Fruit fly (Drosophila melanogaster): ENCODE results near the gene t.
A peak's percentile ranks its signal among the peaks of the same experiment; 100 is the strongest.

DNA sequence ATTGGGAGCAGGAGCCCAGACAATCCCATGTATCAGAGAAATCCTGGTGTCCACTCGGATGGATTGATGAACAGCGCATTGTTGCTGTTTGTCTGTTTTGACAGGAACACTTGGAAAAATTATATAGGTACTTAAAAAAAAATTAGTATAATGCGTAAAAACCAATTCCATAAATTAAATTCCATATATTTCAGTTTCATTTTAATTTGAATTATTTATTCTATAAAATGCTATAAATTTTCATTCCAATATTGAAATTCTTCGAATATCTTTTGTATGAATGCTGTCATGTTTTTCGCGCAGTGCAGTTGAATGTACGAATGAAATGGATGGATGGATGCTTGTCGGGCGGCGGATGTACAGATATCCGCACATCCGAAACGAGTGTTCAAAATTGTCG lies 12.3 kb downstream of the t start, which contains the start of gene SmydA-9:
- TF ChIP-seq br (GFP tag; optimal IDR thresholded peaks at IDR 0.05): no peak
- no peak for TF ChIP-seq fru (GFP tag; optimal IDR thresholded peaks at IDR 0.05)
- no peak for TF ChIP-seq usp (GFP tag; optimal IDR thresholded peaks at IDR 0.05)
- no peak for TF ChIP-seq psq (GFP tag; optimal IDR thresholded peaks at IDR 0.05)
- no peak for TF ChIP-seq woc (GFP tag; optimal IDR thresholded peaks at IDR 0.05)
- no peak for TF ChIP-seq rgr (GFP tag; optimal IDR thresholded peaks at IDR 0.05)
- no peak for TF ChIP-seq pan (optimal IDR thresholded peaks at IDR 0.05)
- TF ChIP-seq h (GFP tag; optimal IDR thresholded peaks at IDR 0.05): peak; percentile 7
- TF ChIP-seq OdsH (GFP tag; optimal IDR thresholded peaks at IDR 0.05): no peak
- no peak for TF ChIP-seq sv (GFP tag; optimal IDR thresholded peaks at IDR 0.05)
